Fruit fly (Drosophila melanogaster) whole organism, embryonic: ENCODE data around the gene CG43658.
A peak's percentile ranks its signal among the peaks of the same experiment; 100 is the strongest.

Experiments used
- Ada2b ChIP-seq: fragments of 200-800 bp; sonication (Bioruptor generic); IDR thresholded peaks from 2 replicates; pipeline ENCODE4 v1.3.6; 2022; ENCODE audit warnings: missing biosample characterization, missing genetic modification characterization
- Asciz ChIP-seq: fragments of 200-800 bp; sonication (Bioruptor generic); optimal IDR thresholded peaks from 2 replicates; lab custom pipeline; 2017; ENCODE audit warnings: missing biosample characterization, mild to moderate bottlenecking, missing genetic modification characterization, missing genetic modification reagents
- Atf-2 ChIP-seq: fragments of 200-800 bp; sonication (Bioruptor generic); optimal IDR thresholded peaks from 2 replicates; lab custom pipeline; 2016; ENCODE audit warnings: missing biosample characterization, missing genetic modification characterization
- CG10979 ChIP-seq: fragments of 200-800 bp; sonication (Bioruptor generic); optimal IDR thresholded peaks from 2 replicates; lab custom pipeline; 2018; ENCODE audit warnings: missing biosample characterization, mild to moderate bottlenecking, missing genetic modification characterization, moderate library complexity
- CG11093 ChIP-seq: fragments of 200-800 bp; sonication (Bioruptor generic); IDR thresholded peaks from 3 replicates; pipeline ENCODE4 v1.3.6; 2022; ENCODE audit warnings: missing biosample characterization, missing genetic modification characterization
- CG11456 ChIP-seq: fragments of 200-800 bp; sonication (Bioruptor generic); IDR thresholded peaks from 3 replicates; pipeline ENCODE4 v1.3.6; 2022; ENCODE audit warnings: missing biosample characterization, missing genetic modification characterization
- CG1602 ChIP-seq: fragments of 200-800 bp; sonication (Bioruptor generic); optimal IDR thresholded peaks from 3 replicates; lab custom pipeline; 2016; ENCODE audit warnings: missing biosample characterization, missing genetic modification characterization
- CG16863 ChIP-seq: fragments of 200-800 bp; sonication (Bioruptor generic); optimal IDR thresholded peaks from 3 replicates; lab custom pipeline; 2016; ENCODE audit warnings: missing biosample characterization, missing genetic modification characterization
- CG17385 ChIP-seq: fragments of 200-800 bp; sonication (Bioruptor generic); optimal IDR thresholded peaks from 3 replicates; lab custom pipeline; 2018; ENCODE audit warnings: missing biosample characterization, mild to moderate bottlenecking, missing genetic modification characterization
- CG18599 ChIP-seq: fragments of 200-800 bp; sonication (Bioruptor generic); optimal IDR thresholded peaks from 3 replicates; lab custom pipeline; 2017; ENCODE audit warnings: missing biosample characterization, missing genetic modification characterization, mild to moderate bottlenecking, moderate library complexity, missing genetic modification reagents
- CG2116 ChIP-seq: fragments of 200-800 bp; sonication (Bioruptor generic); optimal IDR thresholded peaks from 3 replicates; lab custom pipeline; 2018; ENCODE audit warnings: missing biosample characterization, mild to moderate bottlenecking, missing genetic modification characterization
- CG2678 ChIP-seq: fragments of 200-800 bp; sonication (Bioruptor generic); optimal IDR thresholded peaks from 3 replicates; lab custom pipeline; 2019; ENCODE audit warnings: missing biosample characterization, mild to moderate bottlenecking, missing genetic modification characterization, moderate library complexity
- CG31365 ChIP-seq: fragments of 200-800 bp; sonication (Bioruptor generic); optimal IDR thresholded peaks from 2 replicates; lab custom pipeline; 2018; ENCODE audit warnings: missing biosample characterization, mild to moderate bottlenecking, missing genetic modification characterization
- CG31441 ChIP-seq: fragments of 200-800 bp; sonication (Bioruptor generic); IDR thresholded peaks from 2 replicates; pipeline ENCODE4 v1.3.6; 2022; ENCODE audit warnings: missing biosample characterization, missing genetic modification characterization
- CG32772 ChIP-seq: fragments of 200-800 bp; sonication (Bioruptor generic); IDR thresholded peaks from 2 replicates; pipeline ENCODE4 v1.3.6; 2022; ENCODE audit warnings: missing biosample characterization, missing genetic modification characterization
- CG3726 ChIP-seq: fragments of 200-800 bp; sonication (Bioruptor generic); IDR thresholded peaks from 3 replicates; pipeline ENCODE4, ENCODE4 v1.3.6; 2022; ENCODE audit warnings: missing biosample characterization, missing genetic modification characterization
- CG4282 ChIP-seq: fragments of 200-800 bp; sonication (Bioruptor generic); optimal IDR thresholded peaks from 2 replicates; lab custom pipeline; 2016; ENCODE audit warnings: missing biosample characterization, missing genetic modification characterization
- CG4328 ChIP-seq: fragments of 200-800 bp; sonication (Bioruptor generic); optimal IDR thresholded peaks from 3 replicates; lab custom pipeline; 2017; ENCODE audit warnings: missing biosample characterization, missing genetic modification reagents, missing genetic modification characterization
- CG5953 ChIP-seq: fragments of 200-800 bp; sonication (Bioruptor generic); IDR thresholded peaks from 2 replicates; pipeline ENCODE4 v1.3.6; 2022; ENCODE audit warnings: missing biosample characterization, missing genetic modification characterization
- CG6272 ChIP-seq: fragments of 200-800 bp; sonication (Bioruptor generic); IDR thresholded peaks from 2 replicates; pipeline ENCODE4 v1.3.6; 2022; ENCODE audit warnings: missing biosample characterization, missing genetic modification characterization
- CG9727 ChIP-seq: fragments of 200-800 bp; sonication (Bioruptor generic); optimal IDR thresholded peaks from 3 replicates; lab custom pipeline; 2017; ENCODE audit warnings: missing biosample characterization, mild to moderate bottlenecking, missing genetic modification characterization
- CG9797 ChIP-seq: fragments of 200-800 bp; sonication (Bioruptor generic); optimal IDR thresholded peaks from 3 replicates; lab custom pipeline; 2018; ENCODE audit warnings: missing biosample characterization, mild to moderate bottlenecking, missing genetic modification characterization
- Dfd ChIP-seq, 2 experiments: fragments of >200 bp; optimal IDR thresholded peaks; 2 replicates each; lab custom pipeline; 2017; ENCODE audit warnings: missing biosample characterization in 2 of 2, missing genetic modification characterization in 2 of 2
- Hey ChIP-seq: fragments of 200-800 bp; sonication (Bioruptor generic); optimal IDR thresholded peaks from 3 replicates; lab custom pipeline; 2018; ENCODE audit warnings: missing biosample characterization, mild to moderate bottlenecking, missing genetic modification characterization
- Myb ChIP-seq: fragments of 200-800 bp; sonication (Bioruptor generic); optimal IDR thresholded peaks from 2 replicates; lab custom pipeline; 2016; ENCODE audit warnings: missing biosample characterization, missing genetic modification characterization
- Nf-YB ChIP-seq: fragments of 200-800 bp; sonication (Bioruptor generic); optimal IDR thresholded peaks from 3 replicates; lab custom pipeline; 2019; ENCODE audit warnings: missing biosample characterization, mild to moderate bottlenecking, missing genetic modification characterization, moderate library complexity
- Side ChIP-seq: fragments of 200-800 bp; sonication (Bioruptor generic); optimal IDR thresholded peaks from 2 replicates; lab custom pipeline; 2016; ENCODE audit warnings: missing biosample characterization, missing genetic modification characterization
- Sry-β ChIP-seq: fragments of 200-800 bp; sonication (Bioruptor generic); optimal IDR thresholded peaks from 2 replicates; lab custom pipeline; 2018; ENCODE audit warnings: missing biosample characterization, mild to moderate bottlenecking, missing genetic modification characterization, moderate library complexity
- bab2 ChIP-seq: fragments of 200-800 bp; sonication (Bioruptor generic); optimal IDR thresholded peaks from 2 replicates; lab custom pipeline; 2016; ENCODE audit warnings: missing biosample characterization, missing genetic modification characterization
- bowl ChIP-seq: fragments of 200-800 bp; sonication (Bioruptor generic); IDR thresholded peaks from 2 replicates; pipeline ENCODE4 v1.3.6; 2022; ENCODE audit warnings: missing biosample characterization, missing genetic modification characterization
- caup ChIP-seq: fragments of 200-800 bp; sonication (Bioruptor generic); optimal IDR thresholded peaks from 3 replicates; lab custom pipeline; 2017; ENCODE audit warnings: missing biosample characterization, mild to moderate bottlenecking, missing genetic modification characterization, moderate library complexity; ENCODE audit not compliant: severe bottlenecking
- dimm ChIP-seq: fragments of 200-800 bp; sonication (Bioruptor generic); IDR thresholded peaks from 2 replicates; pipeline ENCODE4 v1.3.6; 2022; ENCODE audit warnings: missing biosample characterization, missing genetic modification characterization
- emc ChIP-seq: fragments of 200-800 bp; sonication (Bioruptor generic); optimal IDR thresholded peaks from 2 replicates; lab custom pipeline; 2016; ENCODE audit warnings: missing biosample characterization, missing genetic modification characterization
- exex ChIP-seq: fragments of 200-800 bp; sonication (Bioruptor generic); optimal IDR thresholded peaks from 4 replicates; lab custom pipeline; 2018; ENCODE audit warnings: missing biosample characterization, mild to moderate bottlenecking, missing genetic modification characterization, moderate library complexity
- gem ChIP-seq: fragments of 200-800 bp; sonication (Bioruptor generic); optimal IDR thresholded peaks from 2 replicates; lab custom pipeline; 2019; ENCODE audit warnings: missing biosample characterization, mild to moderate bottlenecking, missing genetic modification characterization, moderate library complexity
- ham ChIP-seq: fragments of 200-800 bp; sonication (Bioruptor generic); IDR thresholded peaks from 2 replicates; pipeline ENCODE4 v1.3.6; 2022; ENCODE audit warnings: missing biosample characterization, missing genetic modification characterization
- her ChIP-seq: fragments of 200-800 bp; sonication (Bioruptor generic); optimal IDR thresholded peaks from 2 replicates; lab custom pipeline; 2016; ENCODE audit warnings: missing biosample characterization, missing genetic modification characterization
- lab ChIP-seq: fragments of 200-800 bp; sonication (Bioruptor generic); optimal IDR thresholded peaks from 3 replicates; lab custom pipeline; 2017; ENCODE audit warnings: missing biosample characterization, missing genetic modification characterization, mild to moderate bottlenecking, moderate library complexity, missing genetic modification reagents
- lov ChIP-seq, 2 experiments: fragments of 200-800 bp in 1 of 2; fragments of >200 bp in 1 of 2; sonication (Bioruptor generic) in 1 of 2; IDR thresholded peaks in 1 of 2; optimal IDR thresholded peaks in 1 of 2; 2 replicates in 1 of 2; 3 replicates in 1 of 2; pipeline versions ENCODE4 v1.3.6 to Lab custom; 2017 to 2022; ENCODE audit warnings: missing biosample characterization in 1 of 2, missing genetic modification characterization in 1 of 2
- mirr ChIP-seq: fragments of 200-800 bp; sonication (Bioruptor generic); optimal IDR thresholded peaks from 3 replicates; lab custom pipeline; 2018; ENCODE audit warnings: missing biosample characterization, mild to moderate bottlenecking, missing genetic modification characterization
- pb ChIP-seq: fragments of 200-800 bp; sonication (Bioruptor generic); optimal IDR thresholded peaks from 3 replicates; lab custom pipeline; 2016; ENCODE audit warnings: missing biosample characterization, missing genetic modification characterization
- peb ChIP-seq: fragments of 200-800 bp; sonication (Bioruptor generic); IDR thresholded peaks from 2 replicates; pipeline ENCODE4 v1.3.6; 2022; ENCODE audit warnings: missing biosample characterization, missing genetic modification characterization
- prd ChIP-seq, 3 experiments: fragments of >200 bp in 2 of 3; fragments of 200-800 bp in 1 of 3; sonication (Bioruptor generic) in 1 of 3; optimal IDR thresholded peaks in 2 of 3; IDR thresholded peaks in 1 of 3; 2 replicates in 2 of 3; 3 replicates in 1 of 3; pipeline versions ENCODE4 v1.3.6 to Lab custom; 2017 to 2022; ENCODE audit warnings: missing biosample characterization in 1 of 3, missing genetic modification characterization in 1 of 3
- pros ChIP-seq: fragments of 200-800 bp; sonication (Bioruptor generic); optimal IDR thresholded peaks from 3 replicates; lab custom pipeline; 2019; ENCODE audit warnings: missing biosample characterization, mild to moderate bottlenecking, missing genetic modification characterization, moderate library complexity
- psq ChIP-seq: fragments of 200-800 bp; sonication (Bioruptor generic); optimal IDR thresholded peaks from 2 replicates; lab custom pipeline; 2017; ENCODE audit warnings: missing biosample characterization, missing genetic modification characterization
- sqz ChIP-seq: fragments of 200-800 bp; sonication (Bioruptor generic); optimal IDR thresholded peaks from 3 replicates; lab custom pipeline; 2018; ENCODE audit warnings: missing biosample characterization, mild to moderate bottlenecking, missing genetic modification characterization
- trh ChIP-seq: fragments of 200-800 bp; sonication (Bioruptor generic); optimal IDR thresholded peaks from 2 replicates; lab custom pipeline; 2016; ENCODE audit warnings: missing biosample characterization, missing genetic modification characterization
- tup ChIP-seq: fragments of 200-800 bp; sonication (Bioruptor generic); optimal IDR thresholded peaks from 2 replicates; lab custom pipeline; 2016; ENCODE audit warnings: missing biosample characterization, mild to moderate bottlenecking, missing genetic modification characterization, moderate library complexity
- unc-4 ChIP-seq: fragments of 200-800 bp; sonication (Bioruptor generic); IDR thresholded peaks from 2 replicates; pipeline ENCODE4 v1.3.6; 2022; ENCODE audit warnings: missing biosample characterization, missing genetic modification characterization; ENCODE audit not compliant: partially characterized antibody
- wdn ChIP-seq: fragments of 200-800 bp; sonication (Bioruptor generic); IDR thresholded peaks from 2 replicates; pipeline ENCODE4 v1.3.6; 2022; ENCODE audit warnings: missing biosample characterization, missing genetic modification characterization
- zfh2 ChIP-seq: fragments of 200-800 bp; sonication (Bioruptor generic); optimal IDR thresholded peaks from 2 replicates; lab custom pipeline; 2016; ENCODE audit warnings: missing biosample characterization, missing genetic modification characterization

The CG43658 gene

DNA sequence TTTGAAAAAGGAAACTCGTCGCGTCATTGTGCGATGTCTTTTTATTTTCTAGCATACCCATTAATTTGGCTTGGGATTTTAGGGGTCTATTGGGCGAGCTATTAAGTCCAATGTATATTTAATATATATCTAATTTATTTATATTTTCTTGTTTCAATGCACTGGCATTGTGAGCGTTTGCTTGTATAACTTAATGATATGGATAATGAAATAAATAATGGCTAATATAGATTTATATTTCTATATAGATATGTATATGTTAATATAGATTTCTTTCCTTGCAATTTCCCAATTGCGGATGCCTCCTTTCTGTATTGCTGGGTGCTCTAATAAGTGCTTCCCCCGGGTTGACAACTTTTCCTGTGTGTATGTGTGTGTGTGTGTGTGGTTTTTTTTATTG lies 89.4 kb downstream of the CG43658 start (continued):
- TF ChIP-seq Myb (GFP tag; lab: Kevin White, UChicago) = no peak
- TF ChIP-seq trh (GFP tag; lab: Kevin White, UChicago) = no peak
- no peak for TF ChIP-seq her (GFP tag; lab: Kevin White, UChicago)
- TF ChIP-seq CG18599 (GFP tag; lab: Kevin White, UChicago) = no peak
- no peak for TF ChIP-seq lov (optimal IDR thresholded peaks at IDR 0.05; lab: Kevin White, UChicago)
- no peak for TF ChIP-seq lov (GFP tag; IDR thresholded peaks at IDR 0.05; lab: Robert Waterston, UW)
- no peak for TF ChIP-seq wdn (GFP tag; lab: Robert Waterston, UW)
- TF ChIP-seq CG4328 (GFP tag; lab: Kevin White, UChicago) = no peak
- no peak for TF ChIP-seq CG6272 (GFP tag; lab: Robert Waterston, UW)
- TF ChIP-seq lab = no peak
- TF ChIP-seq caup (GFP tag; lab: Kevin White, UChicago) = no peak
- no peak for TF ChIP-seq dimm
- no peak for TF ChIP-seq CG5953
- TF ChIP-seq ham = no peak
- TF ChIP-seq CG1602 (GFP tag; lab: Kevin White, UChicago) = peak; percentile 3
- TF ChIP-seq CG9727 (GFP tag; lab: Kevin White, UChicago) = peak; percentile 37
- no peak for TF ChIP-seq pb (GFP tag; lab: Kevin White, UChicago)
- TF ChIP-seq Dfd (GFP tag; optimal IDR thresholded peaks at IDR 0.05; lab: Kevin White, UChicago) = no peak
- TF ChIP-seq CG31441 (GFP tag; lab: Robert Waterston, UW) = peak; percentile 68
- TF ChIP-seq emc (GFP tag; lab: Kevin White, UChicago) = no peak
- TF ChIP-seq unc-4 (GFP tag; lab: Robert Waterston, UW) = no peak
- no peak for TF ChIP-seq psq
- no peak for TF ChIP-seq sqz (GFP tag; lab: Kevin White, UChicago)
- no peak for TF ChIP-seq zfh2 (GFP tag; lab: Kevin White, UChicago)
- no peak for TF ChIP-seq Sry-β
- peak; percentile 46 for TF ChIP-seq CG2678 (tag; lab: Kevin White, UChicago)
- TF ChIP-seq CG32772 (GFP tag; lab: Robert Waterston, UW) = no peak
- no peak for TF ChIP-seq exex (tag; lab: Kevin White, UChicago)
- TF ChIP-seq bowl (GFP tag; lab: Robert Waterston, UW) = no peak
- no peak for TF ChIP-seq Atf-2
- TF ChIP-seq Nf-YB (GFP tag; lab: Kevin White, UChicago) = no peak
- TF ChIP-seq prd (optimal IDR thresholded peaks at IDR 0.05; lab: Kevin White, UChicago) = no peak
- peak; percentile 10; the same call in 1 of the 3 replicates for TF ChIP-seq prd (GFP tag; IDR thresholded peaks at IDR 0.05; lab: Robert Waterston, UW)
- TF ChIP-seq Hey (tag; lab: Kevin White, UChicago) = no peak
- TF ChIP-seq Ada2b (GFP tag; lab: Robert Waterston, UW) = no peak
- TF ChIP-seq pros (GFP tag; lab: Kevin White, UChicago) = no peak
- no peak for TF ChIP-seq tup (GFP tag; lab: Kevin White, UChicago)
- no peak for TF ChIP-seq CG3726
- no peak for TF ChIP-seq bab2 (GFP tag; lab: Kevin White, UChicago)
- TF ChIP-seq CG11093 (GFP tag; lab: Robert Waterston, UW) = no peak
- no peak for TF ChIP-seq peb (GFP tag; lab: Robert Waterston, UW)
- no peak for TF ChIP-seq CG16863 (GFP tag; lab: Kevin White, UChicago)
- no peak for TF ChIP-seq Asciz (GFP tag; lab: Kevin White, UChicago)
- TF ChIP-seq CG31365 = no peak
- TF ChIP-seq gem (tag; lab: Kevin White, UChicago) = peak; percentile 65
- TF ChIP-seq CG4282 (GFP tag; lab: Kevin White, UChicago) = no peak
- no peak for TF ChIP-seq Side (GFP tag; lab: Kevin White, UChicago)
- no peak for TF ChIP-seq CG11456 (GFP tag; lab: Robert Waterston, UW)
- TF ChIP-seq CG10979 (tag; lab: Kevin White, UChicago) = peak; percentile 69
- no peak for TF ChIP-seq CG9797 (GFP tag; lab: Kevin White, UChicago)
- no peak for TF ChIP-seq mirr (GFP tag; lab: Kevin White, UChicago)
- TF ChIP-seq CG2116 (GFP tag; lab: Kevin White, UChicago) = no peak
- no peak for TF ChIP-seq CG17385
